Fruit fly (Drosophila melanogaster): ENCODE measurements around the gene polybromo.
A peak's percentile ranks its signal among the peaks of the same experiment; 100 is the strongest.

The polybromo gene

dm6 chr3R:24753561-24754027 is 51.5 kb downstream of the polybromo start, which contains the start of gene asp (continued):
- TF ChIP-seq Sry-δ (GFP tag; optimal IDR thresholded peaks at IDR 0.05) (peak; percentile 67), Meics (GFP tag; optimal IDR thresholded peaks at IDR 0.05) (no peak), dpn (GFP tag; optimal IDR thresholded peaks at IDR 0.05) (no peak), Pdp1 (GFP tag; optimal IDR thresholded peaks at IDR 0.05) (no peak), NFAT (GFP tag; IDR thresholded peaks at IDR 0.05) (no peak), CG11085 (GFP tag; IDR thresholded peaks at IDR 0.05) (no peak), CG17328 (GFP tag; IDR thresholded peaks at IDR 0.05) (no peak), CG13424 (tag; optimal IDR thresholded peaks at IDR 0.05) (no peak), E2f2 (GFP tag; IDR thresholded peaks at IDR 0.05) (peak; percentile 98), Blimp-1 (GFP tag; optimal IDR thresholded peaks at IDR 0.05) (peak; percentile 35), CG30431 (GFP tag; optimal IDR thresholded peaks at IDR 0.05) (no peak), crc (GFP tag; optimal IDR thresholded peaks at IDR 0.05) (no peak), Deaf1 (tag; optimal IDR thresholded peaks at IDR 0.05) (no peak), Nf-YC (tag; optimal IDR thresholded peaks at IDR 0.05) (no peak), her (GFP tag; optimal IDR thresholded peaks at IDR 0.05) (no peak), CG5180 (GFP tag; optimal IDR thresholded peaks at IDR 0.05) (no peak), CG14050 (GFP tag; IDR thresholded peaks at IDR 0.05) (no peak), Vsx1 (GFP tag; optimal IDR thresholded peaks at IDR 0.05) (no peak), dmrt11E (tag; optimal IDR thresholded peaks at IDR 0.05) (peak; percentile 33), gt (GFP tag; IDR thresholded peaks at IDR 0.05) (no peak), Hr78 (GFP tag; optimal IDR thresholded peaks at IDR 0.05) (no peak), org-1 (GFP tag; optimal IDR thresholded peaks at IDR 0.05) (no peak), CG12299 (tag; optimal IDR thresholded peaks at IDR 0.05) (no peak), Sry-β (GFP tag; optimal IDR thresholded peaks at IDR 0.05) (no peak), bsh (GFP tag; optimal IDR thresholded peaks at IDR 0.05) (no peak), jigr1 (GFP tag; IDR thresholded peaks at IDR 0.05) (no peak), CG9727 (GFP tag; optimal IDR thresholded peaks at IDR 0.05) (peak; percentile 19), Ravus (GFP tag; IDR thresholded peaks at IDR 0.05) (no peak), CG6791 (GFP tag; IDR thresholded peaks at IDR 0.05; ENCODE audit: partially characterized antibody) (peak; percentile 87), CG2889 (GFP tag; IDR thresholded peaks at IDR 0.05) (no peak), CG30403 (GFP tag; optimal IDR thresholded peaks at IDR 0.05) (peak; percentile 52), CG3281 (GFP tag; optimal IDR thresholded peaks at IDR 0.05) (no peak), fd96Cb (tag; optimal IDR thresholded peaks at IDR 0.05) (no peak), dm (GFP tag; optimal IDR thresholded peaks at IDR 0.05) (no peak), CG9609 (GFP tag; optimal IDR thresholded peaks at IDR 0.05) (no peak), salm (tag; optimal IDR thresholded peaks at IDR 0.05) (no peak), bigmax (GFP tag; optimal IDR thresholded peaks at IDR 0.05) (peak; percentile 65), HLH3B (GFP tag; IDR thresholded peaks at IDR 0.05) (no peak), NfI (GFP tag; optimal IDR thresholded peaks at IDR 0.05) (no peak), CG6654 (GFP tag; optimal IDR thresholded peaks at IDR 0.05) (no peak), CG7987 (GFP tag; optimal IDR thresholded peaks at IDR 0.05) (no peak), Xrp1 (GFP tag; IDR thresholded peaks at IDR 0.05) (0 out of 2 replicates have a peak, but pooled peaks have one; percentile 11), CG1832 (GFP tag; optimal IDR thresholded peaks at IDR 0.05) (no peak), CG31224 (GFP tag; IDR thresholded peaks at IDR 0.05) (no peak), B-H1 (GFP tag; IDR thresholded peaks at IDR 0.05) (no peak), CG14860 (GFP tag; IDR thresholded peaks at IDR 0.05; ENCODE audit: partially characterized antibody) (peak; percentile 94), cwo (GFP tag; optimal IDR thresholded peaks at IDR 0.05) (no peak), ttk (GFP tag; IDR thresholded peaks at IDR 0.05) (no peak), Bteb2 (GFP tag; optimal IDR thresholded peaks at IDR 0.05) (no peak), CG3838 (GFP tag; optimal IDR thresholded peaks at IDR 0.05) (no peak), CG2120 (GFP tag; optimal IDR thresholded peaks at IDR 0.05) (no peak)
